Worm (Caenorhabditis elegans) whole organism, late embryonic: ENCODE results near the gene hap-1.

ENCODE experiments used
- K09A11.1 ChIP-seq: sonication (generic microtip); optimal IDR thresholded peaks from 2 replicates; lab custom pipeline; 2017; ENCODE audit warnings: antibody characterized with exemption, mild to moderate bottlenecking, missing genetic modification characterization, missing compliant biosample characterization; ENCODE audit not compliant: insufficient read depth
- T23F11.4 ChIP-seq: fragments of 200-800 bp; sonication (Bioruptor generic); optimal IDR thresholded peaks from 2 replicates; lab custom pipeline; 2018; ENCODE audit warnings: mild to moderate bottlenecking, missing genetic modification characterization, missing compliant biosample characterization
- Y22D7AL.16 ChIP-seq: sonication (generic microtip); optimal IDR thresholded peaks from 2 replicates; lab custom pipeline; 2016; ENCODE audit warnings: missing genetic modification characterization, missing compliant biosample characterization
- ama-1 ChIP-seq: fragments of 150-350 bp; optimal IDR thresholded peaks from 2 replicates; lab custom pipeline; 2014
- ceh-14 ChIP-seq: sonication (generic microtip); optimal IDR thresholded peaks from 2 replicates; lab custom pipeline; 2016; ENCODE audit warnings: missing genotype, missing genetic modification characterization, missing compliant biosample characterization
- ceh-18 ChIP-seq: sonication (generic microtip); optimal IDR thresholded peaks from 2 replicates; lab custom pipeline; 2016; ENCODE audit warnings: missing genetic modification characterization, missing compliant biosample characterization
- ceh-19 ChIP-seq: fragments of 200-800 bp; sonication (Bioruptor generic); optimal IDR thresholded peaks from 2 replicates; lab custom pipeline; 2018; ENCODE audit warnings: mild to moderate bottlenecking, missing genetic modification characterization, missing compliant biosample characterization
- ceh-22 ChIP-seq: sonication (generic microtip); optimal IDR thresholded peaks from 2 replicates; lab custom pipeline; 2017; ENCODE audit warnings: missing biosample characterization, missing genetic modification characterization
- ceh-24 ChIP-seq: sonication (generic microtip); optimal IDR thresholded peaks from 2 replicates; lab custom pipeline; 2016; ENCODE audit warnings: mild to moderate bottlenecking, missing genetic modification characterization, missing compliant biosample characterization
- ceh-30 ChIP-seq: fragments of 150-350 bp; optimal IDR thresholded peaks from 2 replicates; lab custom pipeline; 2014; ENCODE audit warnings: missing biosample characterization, missing genetic modification characterization
- ceh-31 ChIP-seq: sonication (generic microtip); optimal IDR thresholded peaks from 2 replicates; lab custom pipeline; 2016; ENCODE audit warnings: missing genetic modification characterization, missing compliant biosample characterization
- ceh-34 ChIP-seq: sonication (generic microtip); optimal IDR thresholded peaks from 2 replicates; lab custom pipeline; 2016; ENCODE audit warnings: mild to moderate bottlenecking, missing genetic modification characterization, missing compliant biosample characterization
- ceh-45 ChIP-seq: fragments of 200-800 bp; sonication (Bioruptor generic); IDR thresholded peaks from 2 replicates; pipeline ENCODE4 v1.3.6; 2022; ENCODE audit warnings: missing genetic modification reagents, missing genetic modification characterization, missing compliant biosample characterization
- ceh-48 ChIP-seq: sonication (generic microtip); optimal IDR thresholded peaks from 2 replicates; lab custom pipeline; 2016; ENCODE audit warnings: missing genetic modification characterization, inconsistent platforms, missing compliant biosample characterization
- dve-1 ChIP-seq: sonication (generic microtip); optimal IDR thresholded peaks from 2 replicates; lab custom pipeline; 2017; ENCODE audit warnings: antibody characterized with exemption, mild to moderate bottlenecking, missing genetic modification characterization, missing compliant biosample characterization
- elt-4 ChIP-seq: sonication (generic microtip); optimal IDR thresholded peaks from 2 replicates; lab custom pipeline; 2016; ENCODE audit warnings: missing genetic modification characterization, missing compliant biosample characterization
- fax-1 ChIP-seq: sonication (generic microtip); optimal IDR thresholded peaks from 2 replicates; lab custom pipeline; 2016; ENCODE audit warnings: missing genotype, missing genetic modification characterization, missing compliant biosample characterization
- fkh-6 ChIP-seq: sonication (generic microtip); optimal IDR thresholded peaks from 2 replicates; lab custom pipeline; 2016; ENCODE audit warnings: missing genetic modification characterization, missing compliant biosample characterization
- gmeb-2 ChIP-seq: sonication (generic microtip); optimal IDR thresholded peaks from 2 replicates; lab custom pipeline; 2016; ENCODE audit warnings: missing genetic modification characterization, inconsistent platforms, missing compliant biosample characterization
- hlh-30 ChIP-seq: sonication (generic microtip); optimal IDR thresholded peaks from 2 replicates; lab custom pipeline; 2017; ENCODE audit warnings: antibody characterized with exemption, missing genetic modification characterization, missing compliant biosample characterization; ENCODE audit not compliant: insufficient read depth
- hlh-6 ChIP-seq: sonication (generic microtip); optimal IDR thresholded peaks from 2 replicates; lab custom pipeline; 2016; ENCODE audit warnings: missing genotype, missing genetic modification characterization, missing compliant biosample characterization
- lim-6 ChIP-seq: sonication (generic microtip); optimal IDR thresholded peaks from 2 replicates; lab custom pipeline; 2016; ENCODE audit warnings: missing genetic modification characterization, missing compliant biosample characterization
- lin-11 ChIP-seq: fragments of 200-800 bp; sonication (Bioruptor generic); optimal IDR thresholded peaks from 2 replicates; lab custom pipeline; 2018; ENCODE audit warnings: mild to moderate bottlenecking, missing genetic modification characterization, missing compliant biosample characterization
- mec-3 ChIP-seq: sonication (generic microtip); optimal IDR thresholded peaks from 2 replicates; lab custom pipeline; 2016; ENCODE audit warnings: borderline replicate concordance, missing genetic modification characterization, missing compliant biosample characterization
- nfya-1 ChIP-seq: sonication (generic microtip); optimal IDR thresholded peaks from 2 replicates; lab custom pipeline; 2017; ENCODE audit warnings: missing genetic modification characterization, mild to moderate bottlenecking, missing compliant biosample characterization, antibody characterized with exemption, moderate library complexity
- npax-4 ChIP-seq: sonication (generic microtip); optimal IDR thresholded peaks from 2 replicates; lab custom pipeline; 2016; ENCODE audit warnings: missing genetic modification characterization, missing compliant biosample characterization
- odd-2 ChIP-seq: sonication (generic microtip); optimal IDR thresholded peaks from 2 replicates; lab custom pipeline; 2017; ENCODE audit warnings: antibody characterized with exemption, mild to moderate bottlenecking, missing genetic modification characterization, missing compliant biosample characterization
- pag-3 ChIP-seq: sonication (generic microtip); optimal IDR thresholded peaks from 2 replicates; lab custom pipeline; 2016; ENCODE audit warnings: missing compliant biosample characterization, missing genetic modification characterization, borderline replicate concordance
- pax-1 ChIP-seq: fragments of 150-350 bp; optimal IDR thresholded peaks from 2 replicates; lab custom pipeline; 2014; ENCODE audit warnings: missing biosample characterization, missing genetic modification characterization
- pqm-1 ChIP-seq: sonication (generic microtip); optimal IDR thresholded peaks from 2 replicates; lab custom pipeline; 2016; ENCODE audit warnings: missing genetic modification characterization, missing compliant biosample characterization
- pros-1 ChIP-seq: fragments of 150-350 bp; optimal IDR thresholded peaks from 2 replicates; lab custom pipeline; 2014; ENCODE audit warnings: missing biosample characterization, missing genetic modification reagents, missing genetic modification characterization
- ref-2 ChIP-seq: sonication (generic microtip); optimal IDR thresholded peaks from 2 replicates; lab custom pipeline; 2016; ENCODE audit warnings: missing genetic modification characterization, missing compliant biosample characterization
- sdc-2 ChIP-seq: sonication (generic microtip); optimal IDR thresholded peaks from 2 replicates; lab custom pipeline; 2016; ENCODE audit warnings: missing genotype, missing genetic modification characterization, missing compliant biosample characterization
- sox-4 ChIP-seq: sonication (generic microtip); optimal IDR thresholded peaks from 2 replicates; lab custom pipeline; 2017; ENCODE audit warnings: mild to moderate bottlenecking, missing genetic modification characterization, inconsistent platforms, missing compliant biosample characterization
- ttx-3 ChIP-seq: sonication (generic microtip); optimal IDR thresholded peaks from 2 replicates; lab custom pipeline; 2016; ENCODE audit warnings: missing genetic modification reagents, missing genetic modification characterization, missing compliant biosample characterization
- unc-3 ChIP-seq, 2 experiments: fragments of 200-800 bp in 1 of 2; sonication (Bioruptor generic) in 1 of 2; sonication (generic microtip) in 1 of 2; conservative IDR thresholded peaks in 1 of 2; optimal IDR thresholded peaks in 1 of 2; 2 replicates each; pipeline versions ENCODE4 v1.3.6 to Lab custom; 2016 to 2022; ENCODE audit warnings: missing compliant biosample characterization in 2 of 2, missing genetic modification characterization in 2 of 2, missing genetic modification reagents in 1 of 2
- unc-42 ChIP-seq: sonication (generic microtip); optimal IDR thresholded peaks from 2 replicates; lab custom pipeline; 2016; ENCODE audit warnings: missing genotype, missing genetic modification characterization, missing compliant biosample characterization
- unc-55 ChIP-seq: sonication (generic microtip); optimal IDR thresholded peaks from 2 replicates; lab custom pipeline; 2017; ENCODE audit warnings: missing biosample characterization, missing genetic modification reagents, missing genetic modification characterization
- ztf-16 ChIP-seq: sonication (generic microtip); optimal IDR thresholded peaks from 2 replicates; lab custom pipeline; 2017; ENCODE audit warnings: missing genetic modification characterization, missing compliant biosample characterization

hap-1 gene

ce11 chrIII:5274715-5275355 is 11.1 kb downstream of the hap-1 start, which contains the start of the genes daf-41 and toc-1:
Gene daf-41 (minus strand): TSS chrIII:5274765.
Gene toc-1 (plus strand): TSS chrIII:5275251.
- TF ChIP-seq ceh-48 (peak; percentile 4), unc-55 (peak; percentile 22), ceh-31 (peak; percentile 44), unc-42 (tag; lab: Kevin White, UChicago) (peak; percentile 22), Y22D7AL.16 (no peak), ref-2 (tag; lab: Kevin White, UChicago) (no peak), ceh-45 (no peak), nfya-1 (peak; percentile 23), ceh-34 (tag; lab: Kevin White, UChicago) (peak; percentile 18), ceh-14 (tag; lab: Kevin White, UChicago) (peak; percentile 49)

- TF ChIP-seq sox-4 (tag; lab: Kevin White, UChicago) (no peak), ceh-18 (tag; lab: Kevin White, UChicago) (no peak), pros-1 (tag; lab: Kevin White, UChicago) (no peak), T23F11.4 (GFP tag; lab: Kevin White, UChicago) (no peak), ama-1 (lab: Kevin White, UChicago) (no peak), ceh-31 (no peak), odd-2 (tag; lab: Kevin White, UChicago) (no peak), mec-3 (tag; lab: Kevin White, UChicago) (no peak), elt-4 (tag; lab: Kevin White, UChicago) (no peak), npax-4 (tag; lab: Kevin White, UChicago) (no peak), pax-1 (no peak)
- TF ChIP-seq, all 69 proteins: peak for 0
These were observed 14.0 kb downstream of the hap-1 start, which contains the start of gene clk-1 for ce11 chrIII:5277740-5278139. Gene clk-1 (plus strand): TSS chrIII:5277894.

- TF ChIP-seq T23F11.4 (GFP tag; lab: Kevin White, UChicago) (no peak), pros-1 (tag; lab: Kevin White, UChicago) (no peak), hlh-6 (tag; lab: Kevin White, UChicago) (no peak), ceh-30 (tag; lab: Kevin White, UChicago) (no peak), nfya-1 (no peak), ceh-24 (no peak), npax-4 (tag; lab: Kevin White, UChicago) (no peak), fkh-6 (no peak), gmeb-2 (no peak), K09A11.1 (tag; lab: Kevin White, UChicago) (no peak), lin-11 (no peak), unc-55 (no peak), unc-3 (GFP tag; conservative IDR thresholded peaks at IDR 0.05; lab: Robert Waterston, UW) (no peak), unc-3 (tag; optimal IDR thresholded peaks at IDR 0.05; lab: Kevin White, UChicago) (no peak), odd-2 (tag; lab: Kevin White, UChicago) (no peak), sox-4 (tag; lab: Kevin White, UChicago) (no peak), dve-1 (tag; lab: Kevin White, UChicago) (no peak), ttx-3 (tag; lab: Kevin White, UChicago) (no peak)
- TF ChIP-seq, all 69 proteins: peak for 0
These were observed 16.5 kb downstream of the hap-1 start for ce11 chrIII:5280228-5280627.

- TF ChIP-seq K09A11.1 (tag; lab: Kevin White, UChicago) (no peak), lim-6 (tag; lab: Kevin White, UChicago) (no peak), dve-1 (tag; lab: Kevin White, UChicago) (no peak), sdc-2 (tag; lab: Kevin White, UChicago) (no peak), pqm-1 (no peak), mec-3 (tag; lab: Kevin White, UChicago) (no peak), ceh-48 (no peak), ceh-22 (tag; lab: Kevin White, UChicago) (no peak), ceh-19 (GFP tag; lab: Kevin White, UChicago) (no peak), ceh-45 (no peak), pax-1 (no peak), ceh-18 (tag; lab: Kevin White, UChicago) (no peak), Y22D7AL.16 (no peak), pag-3 (no peak), ztf-16 (tag; lab: Kevin White, UChicago) (no peak), fkh-6 (no peak), fax-1 (tag; lab: Kevin White, UChicago) (no peak), hlh-30 (no peak)
- TF ChIP-seq, all 69 proteins: peak for 0
These were observed 21.7 kb downstream of the hap-1 start for ce11 chrIII:5285484-5285883.
